Worm (Caenorhabditis elegans) whole organism, L3 larva: ENCODE results near the gene nhr-182.

Source experiments
- ceh-82 ChIP-seq: fragments of 150-350 bp; optimal IDR thresholded peaks from 2 replicates; lab custom pipeline; 2014; ENCODE audit warnings: missing biosample characterization, missing genetic modification characterization
- fos-1 ChIP-seq: fragments of 150-350 bp; optimal IDR thresholded peaks from 2 replicates; lab custom pipeline; 2014; ENCODE audit warnings: missing biosample characterization, missing genetic modification characterization
- lsy-12 ChIP-seq: sonication (generic microtip); optimal IDR thresholded peaks from 2 replicates; lab custom pipeline; 2016; ENCODE audit warnings: mild to moderate bottlenecking, missing genetic modification characterization, missing compliant biosample characterization
- nhr-11 ChIP-seq: fragments of 150-350 bp; optimal IDR thresholded peaks from 2 replicates; lab custom pipeline; 2014; ENCODE audit warnings: missing biosample characterization, missing genetic modification characterization
- nhr-12 ChIP-seq: fragments of 150-350 bp; optimal IDR thresholded peaks from 2 replicates; lab custom pipeline; 2014; ENCODE audit warnings: missing biosample characterization, missing genetic modification characterization
- nhr-28 ChIP-seq: fragments of 150-350 bp; optimal IDR thresholded peaks from 2 replicates; lab custom pipeline; 2014; ENCODE audit warnings: missing biosample characterization, missing genetic modification characterization
- ztf-11 ChIP-seq: fragments of 150-350 bp; optimal IDR thresholded peaks from 2 replicates; lab custom pipeline; 2014; ENCODE audit warnings: missing biosample characterization, missing genetic modification characterization

- TF ChIP-seq nhr-28 (tag; lab: Kevin White, UChicago) (no peak), nhr-12 (tag; lab: Kevin White, UChicago) (no peak), nhr-11 (tag; lab: Kevin White, UChicago) (no peak), ceh-82 (tag; lab: Kevin White, UChicago) (no peak), ztf-11 (tag; lab: Kevin White, UChicago) (no peak), lsy-12 (tag; lab: Kevin White, UChicago) (no peak), fos-1 (tag; lab: Kevin White, UChicago) (no peak)
Measured at ce11 chrV:2264925-2265324, 5.2 kb upstream of the nhr-182 start.
